Worm (Caenorhabditis elegans): Measurements from ENCODE around the gene F33D4.4.

ce11 chrIV:7679120-7679519, 27.6 kb downstream of the F33D4.4 start:
- TF ChIP-seq tab-1 (GFP tag; IDR thresholded peaks at IDR 0.05): no peak
- TF ChIP-seq ztf-23 (GFP tag; IDR thresholded peaks at IDR 0.05): no peak
- no peak for TF ChIP-seq flt-1 (GFP tag; IDR thresholded peaks at IDR 0.05)
- TF ChIP-seq ref-1 (GFP tag; conservative IDR thresholded peaks at IDR 0.05): no peak
- no peak for TF ChIP-seq med-1 (GFP tag; optimal IDR thresholded peaks at IDR 0.05; ENCODE audit: insufficient read depth)
